Fruit fly (Drosophila melanogaster) whole organism, prepupa: ENCODE data around the gene ohgt.

Experiments used
- Blimp-1 ChIP-seq: fragments of 200-800 bp; sonication (Bioruptor generic); optimal IDR thresholded peaks from 3 replicates; lab custom pipeline; 2017; ENCODE audit warnings: missing biosample characterization, missing genetic modification characterization, mild to moderate bottlenecking, moderate library complexity, missing genetic modification reagents
- CG10631 ChIP-seq: fragments of 200-800 bp; sonication (Bioruptor generic); optimal IDR thresholded peaks from 2 replicates; lab custom pipeline; 2016; ENCODE audit warnings: missing biosample characterization, missing genetic modification characterization
- CG11294 ChIP-seq: fragments of 200-800 bp; sonication (Bioruptor generic); IDR thresholded peaks from 2 replicates; pipeline ENCODE4 v1.3.6; 2022; ENCODE audit warnings: missing biosample characterization, missing genetic modification characterization
- CG11762 ChIP-seq: fragments of 200-800 bp; sonication (Bioruptor generic); optimal IDR thresholded peaks from 3 replicates; lab custom pipeline; 2016; ENCODE audit warnings: missing biosample characterization, missing genetic modification characterization; ENCODE audit not compliant: insufficient read depth
- CG11902 ChIP-seq: fragments of 200-800 bp; sonication (Bioruptor generic); optimal IDR thresholded peaks from 3 replicates; lab custom pipeline; 2016; ENCODE audit warnings: missing biosample characterization, missing genetic modification characterization
- CG15336 ChIP-seq: fragments of 200-800 bp; sonication (Bioruptor generic); IDR thresholded peaks from 2 replicates; pipeline ENCODE4 v1.3.6; 2022; ENCODE audit warnings: missing biosample characterization, missing genetic modification characterization
- CG16779 ChIP-seq: fragments of 200-800 bp; sonication (Bioruptor generic); optimal IDR thresholded peaks from 3 replicates; lab custom pipeline; 2017; ENCODE audit warnings: missing biosample characterization, mild to moderate bottlenecking, missing genetic modification characterization
- CG3032 ChIP-seq: fragments of 200-800 bp; optimal IDR thresholded peaks from 2 replicates; lab custom pipeline; 2019; ENCODE audit warnings: missing biosample characterization, mild to moderate bottlenecking, missing genetic modification characterization, moderate library complexity
- CG32006 ChIP-seq: fragments of 200-800 bp; sonication (Bioruptor generic); optimal IDR thresholded peaks from 3 replicates; lab custom pipeline; 2017; ENCODE audit warnings: missing biosample characterization, mild to moderate bottlenecking, missing genetic modification characterization
- CG4318 ChIP-seq: fragments of 200-800 bp; sonication (Bioruptor generic); optimal IDR thresholded peaks from 3 replicates; lab custom pipeline; 2017; ENCODE audit warnings: missing biosample characterization, mild to moderate bottlenecking, missing genetic modification characterization
- CG6163 ChIP-seq: fragments of 200-800 bp; sonication (Bioruptor generic); IDR thresholded peaks from 3 replicates; pipeline ENCODE4 v1.3.6; 2022; ENCODE audit warnings: missing biosample characterization, missing genetic modification characterization
- CG6792 ChIP-seq: fragments of 200-800 bp; sonication (Bioruptor generic); optimal IDR thresholded peaks from 3 replicates; lab custom pipeline; 2016; ENCODE audit warnings: missing biosample characterization, missing genetic modification characterization
- CG6808 ChIP-seq: fragments of 200-800 bp; sonication (Bioruptor generic); optimal IDR thresholded peaks from 3 replicates; lab custom pipeline; 2017; ENCODE audit warnings: missing biosample characterization, missing genetic modification characterization, mild to moderate bottlenecking, moderate library complexity, missing genetic modification reagents
- CG7368 ChIP-seq: fragments of 200-800 bp; sonication (Bioruptor generic); optimal IDR thresholded peaks from 3 replicates; lab custom pipeline; 2016; ENCODE audit warnings: missing biosample characterization, missing genetic modification characterization
- CG8319 ChIP-seq: fragments of 200-800 bp; sonication (Bioruptor generic); optimal IDR thresholded peaks from 3 replicates; lab custom pipeline; 2016; ENCODE audit warnings: missing biosample characterization, missing genetic modification characterization
- CG8632 ChIP-seq: fragments of 200-800 bp; sonication (Bioruptor generic); optimal IDR thresholded peaks from 3 replicates; lab custom pipeline; 2016; ENCODE audit warnings: missing biosample characterization, missing genetic modification characterization
- Eip75B ChIP-seq: fragments of 200-800 bp; sonication (Bioruptor generic); optimal IDR thresholded peaks from 3 replicates; lab custom pipeline; 2016; ENCODE audit warnings: missing biosample characterization, missing genetic modification characterization
- Eip78C ChIP-seq: fragments of 200-800 bp; sonication (Bioruptor generic); peaks from one replicate; lab custom pipeline; 2016; ENCODE audit warnings: missing biosample characterization, missing genetic modification characterization
- Eip93F ChIP-seq: fragments of 200-800 bp; sonication (Bioruptor generic); optimal IDR thresholded peaks from 2 replicates; lab custom pipeline; 2016; ENCODE audit warnings: missing biosample characterization, mild to moderate bottlenecking, missing genetic modification characterization
- Ets96B ChIP-seq: fragments of 200-800 bp; optimal IDR thresholded peaks from 2 replicates; lab custom pipeline; 2019; ENCODE audit warnings: missing biosample characterization, mild to moderate bottlenecking, missing genetic modification characterization, moderate library complexity
- Gug ChIP-seq: fragments of 200-800 bp; sonication (Bioruptor generic); IDR thresholded peaks from 2 replicates; pipeline ENCODE4 v1.3.6; 2022; ENCODE audit warnings: missing biosample characterization, missing genetic modification characterization
- Hr38 ChIP-seq: sonication (Bioruptor generic); optimal IDR thresholded peaks from 2 replicates; lab custom pipeline; 2016; ENCODE audit warnings: missing biosample characterization, missing genetic modification characterization
- Lpt ChIP-seq: fragments of 200-800 bp; sonication (Bioruptor generic); optimal IDR thresholded peaks from 3 replicates; lab custom pipeline; 2016; ENCODE audit warnings: missing biosample characterization, missing genetic modification characterization
- Met ChIP-seq: fragments of 200-800 bp; sonication (Bioruptor generic); optimal IDR thresholded peaks from 3 replicates; lab custom pipeline; 2016; ENCODE audit warnings: missing biosample characterization, missing genetic modification characterization
- OdsH ChIP-seq: fragments of 200-800 bp; sonication (Bioruptor generic); optimal IDR thresholded peaks from 3 replicates; lab custom pipeline; 2016; ENCODE audit warnings: missing biosample characterization, missing genetic modification characterization
- Sox102F ChIP-seq: fragments of 200-800 bp; sonication (Bioruptor generic); optimal IDR thresholded peaks from 2 replicates; lab custom pipeline; 2016; ENCODE audit warnings: missing biosample characterization, mild to moderate bottlenecking, missing genetic modification characterization
- achi ChIP-seq: fragments of 200-800 bp; sonication (Bioruptor generic); optimal IDR thresholded peaks from 3 replicates; lab custom pipeline; 2016; ENCODE audit warnings: missing biosample characterization, missing genetic modification characterization
- cyc ChIP-seq: fragments of 200-800 bp; sonication (Bioruptor generic); optimal IDR thresholded peaks from 3 replicates; lab custom pipeline; 2016; ENCODE audit warnings: missing biosample characterization, missing genetic modification characterization
- dac ChIP-seq: fragments of 200-800 bp; sonication (Bioruptor generic); optimal IDR thresholded peaks from 2 replicates; lab custom pipeline; 2017; ENCODE audit warnings: missing biosample characterization, mild to moderate bottlenecking, missing genetic modification characterization
- dsx ChIP-seq: fragments of 200-800 bp; optimal IDR thresholded peaks from 3 replicates; lab custom pipeline; 2019; ENCODE audit warnings: missing biosample characterization, mild to moderate bottlenecking, missing genetic modification characterization, moderate library complexity; ENCODE audit not compliant: poor library complexity, severe bottlenecking
- eg ChIP-seq: fragments of 200-800 bp; sonication (Bioruptor generic); IDR thresholded peaks from 3 replicates; pipeline ENCODE4 v1.3.6; 2022; ENCODE audit warnings: missing biosample characterization, missing genetic modification characterization
- esn ChIP-seq: fragments of 200-800 bp; sonication (Bioruptor generic); optimal IDR thresholded peaks from 2 replicates; lab custom pipeline; 2016; ENCODE audit warnings: missing biosample characterization, mild to moderate bottlenecking, missing genetic modification characterization, moderate library complexity
- fd59A ChIP-seq: fragments of 200-800 bp; sonication (Bioruptor generic); optimal IDR thresholded peaks from 2 replicates; lab custom pipeline; 2017; ENCODE audit warnings: missing biosample characterization, mild to moderate bottlenecking, missing genetic modification characterization, missing genetic modification reagents
- fkh ChIP-seq: fragments of 200-800 bp; sonication (Bioruptor generic); optimal IDR thresholded peaks from 3 replicates; lab custom pipeline; 2017; ENCODE audit warnings: missing biosample characterization, mild to moderate bottlenecking, missing genetic modification characterization, moderate library complexity
- lz ChIP-seq: fragments of 200-800 bp; sonication (Bioruptor generic); optimal IDR thresholded peaks from 3 replicates; lab custom pipeline; 2016; ENCODE audit warnings: missing biosample characterization, missing genetic modification characterization
- net ChIP-seq: fragments of 200-800 bp; sonication (Bioruptor generic); optimal IDR thresholded peaks from 3 replicates; lab custom pipeline; 2016; ENCODE audit warnings: missing biosample characterization, missing genetic modification characterization
- pdm3 ChIP-seq: fragments of 200-800 bp; sonication (Bioruptor generic); optimal IDR thresholded peaks from 3 replicates; lab custom pipeline; 2016; ENCODE audit warnings: missing biosample characterization, missing genetic modification characterization
- salr ChIP-seq, 2 experiments: fragments of 200-800 bp; sonication (Bioruptor generic); optimal IDR thresholded peaks; 3 replicates each; lab custom pipeline; 2016 to 2018; ENCODE audit warnings: missing biosample characterization in 2 of 2, missing genetic modification characterization in 2 of 2, mild to moderate bottlenecking in 1 of 2
- ss ChIP-seq, 2 experiments: fragments of 200-800 bp; sonication (Bioruptor generic); optimal IDR thresholded peaks; 2 replicates in 1 of 2; 3 replicates in 1 of 2; lab custom pipeline; 2017 to 2018; ENCODE audit warnings: mild to moderate bottlenecking in 2 of 2, missing biosample characterization in 2 of 2, missing genetic modification characterization in 2 of 2, moderate library complexity in 1 of 2
- svp ChIP-seq: fragments of 200-800 bp; sonication (Bioruptor generic); peaks from one replicate; lab custom pipeline; 2016; ENCODE audit warnings: missing biosample characterization, missing genetic modification characterization
- topi ChIP-seq: fragments of 200-800 bp; sonication (Bioruptor generic); optimal IDR thresholded peaks from 3 replicates; lab custom pipeline; 2016; ENCODE audit warnings: missing biosample characterization, missing genetic modification characterization
- vri ChIP-seq: fragments of 200-800 bp; sonication (Bioruptor generic); optimal IDR thresholded peaks from 3 replicates; lab custom pipeline; 2016; ENCODE audit warnings: missing biosample characterization, mild to moderate bottlenecking, missing genetic modification characterization

ohgt gene

dm6 chr3R:10082549-10083075, 33.6 kb downstream of the ohgt start (continued):
- TF ChIP-seq fkh (GFP tag; lab: Kevin White, UChicago): no peak
- TF ChIP-seq CG4318 (GFP tag; lab: Kevin White, UChicago): peak; percentile 37
- TF ChIP-seq CG8632 (GFP tag; lab: Kevin White, UChicago): peak; percentile 83
- TF ChIP-seq CG6808 (GFP tag; lab: Kevin White, UChicago): peak; percentile 91
- TF ChIP-seq Sox102F (GFP tag; lab: Kevin White, UChicago): peak; percentile 63
- no peak for TF ChIP-seq dac (GFP tag; lab: Kevin White, UChicago)
- TF ChIP-seq CG11902: peak; percentile 73
- peak; percentile 77 for TF ChIP-seq lz (GFP tag; lab: Kevin White, UChicago)
- TF ChIP-seq dsx (GFP tag; lab: Kevin White, UChicago): peak; percentile 90
- TF ChIP-seq Blimp-1 (GFP tag; lab: Kevin White, UChicago): peak; percentile 67
- peak; percentile 83 for TF ChIP-seq CG6792 (GFP tag; lab: Kevin White, UChicago)
- peak; percentile 87 for TF ChIP-seq pdm3
- TF ChIP-seq CG32006 (GFP tag; lab: Kevin White, UChicago): peak; percentile 66
- TF ChIP-seq CG7368 (GFP tag; lab: Kevin White, UChicago): peak; percentile 71
- TF ChIP-seq CG16779 (tag; lab: Kevin White, UChicago): peak; percentile 65
- TF ChIP-seq Gug (GFP tag; lab: Robert Waterston, UW): peak; percentile 65
- TF ChIP-seq fd59A (GFP tag; lab: Kevin White, UChicago): peak; percentile 93
- peak; percentile 84 for TF ChIP-seq OdsH (GFP tag; lab: Kevin White, UChicago)
- TF ChIP-seq Lpt (GFP tag; lab: Kevin White, UChicago): peak; percentile 46
- peak; percentile 67; the same call in 2 of the 3 replicates for TF ChIP-seq eg (GFP tag; lab: Robert Waterston, UW)

DNA sequence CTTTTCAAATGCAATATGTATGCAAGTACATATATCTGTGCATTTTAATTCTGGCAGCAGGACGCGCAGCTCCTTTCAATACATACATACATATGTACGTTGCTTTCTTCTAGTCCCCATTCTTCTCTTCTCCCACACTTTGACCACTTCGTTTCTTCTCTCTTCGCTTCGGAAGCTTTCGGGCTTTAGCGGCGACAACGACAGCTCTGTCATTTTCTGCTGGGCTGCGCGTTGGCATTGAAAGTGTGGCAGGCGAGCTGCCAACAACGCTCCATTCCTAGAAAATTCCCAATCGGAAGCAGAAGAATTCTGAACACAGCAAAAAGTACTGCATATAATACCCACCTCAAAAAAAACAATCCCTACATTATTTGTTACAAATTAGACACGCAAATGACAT, 34.1 kb downstream of the ohgt start:
- TF ChIP-seq Eip78C (GFP tag; lab: Kevin White, UChicago): peak; percentile 56
- peak; percentile 37 for TF ChIP-seq vri (GFP tag; lab: Kevin White, UChicago)
- TF ChIP-seq CG7368 (GFP tag; lab: Kevin White, UChicago): no peak

DNA sequence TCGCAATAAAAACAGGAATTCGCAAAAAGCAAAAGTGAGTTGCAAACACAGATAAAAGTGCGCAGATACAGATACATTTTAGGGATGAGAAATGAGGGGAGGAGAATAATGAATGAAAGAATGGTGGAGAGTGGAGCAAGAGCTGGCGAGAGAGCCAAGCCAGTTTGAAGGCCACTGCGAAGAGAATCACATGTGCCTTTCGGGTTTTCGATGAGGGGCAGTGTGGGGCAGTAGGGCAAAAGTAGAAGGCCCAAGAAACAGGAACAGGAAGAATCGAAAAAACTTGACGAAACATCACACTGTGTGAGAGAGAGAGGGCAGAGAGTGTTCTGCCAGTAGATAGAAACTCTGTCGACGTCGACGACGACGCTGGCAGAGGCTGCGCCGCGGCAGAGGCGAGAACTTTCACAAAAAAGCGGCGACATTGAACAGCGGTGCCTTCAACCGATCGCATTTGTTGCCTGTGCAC, 35.2 kb downstream of the ohgt start:
- peak; percentile 62 for TF ChIP-seq dsx (GFP tag; lab: Kevin White, UChicago)
- no peak for TF ChIP-seq Hr38 (GFP tag; lab: Kevin White, UChicago)
- TF ChIP-seq pdm3: no peak
- no peak for TF ChIP-seq svp (GFP tag; lab: Kevin White, UChicago)
- TF ChIP-seq cyc (GFP tag; lab: Kevin White, UChicago): no peak
- peak; percentile 52; the same call in 2 of the 3 replicates for TF ChIP-seq CG6163 (GFP tag; lab: Robert Waterston, UW)
- peak; percentile 33 to 62 for TF ChIP-seq ss (GFP tag; optimal IDR thresholded peaks at IDR 0.05; lab: Kevin White, UChicago)
- TF ChIP-seq eg (GFP tag; lab: Robert Waterston, UW): no peak
- no peak for TF ChIP-seq CG7368 (GFP tag; lab: Kevin White, UChicago)
- no peak for TF ChIP-seq esn (GFP tag; lab: Kevin White, UChicago)
- TF ChIP-seq Ets96B (tag; lab: Kevin White, UChicago): peak; percentile 12
- TF ChIP-seq CG8319 (GFP tag; lab: Kevin White, UChicago): no peak
- TF ChIP-seq CG3032: peak; percentile 14
- no peak for TF ChIP-seq topi (GFP tag; lab: Kevin White, UChicago)
- TF ChIP-seq CG15336 (GFP tag; lab: Robert Waterston, UW): no peak
- peak; percentile 30 for TF ChIP-seq Blimp-1 (GFP tag; lab: Kevin White, UChicago)
- TF ChIP-seq CG8632 (GFP tag; lab: Kevin White, UChicago): no peak
- TF ChIP-seq CG11294 (GFP tag; lab: Robert Waterston, UW): no peak
- no peak for TF ChIP-seq CG10631 (GFP tag; lab: Kevin White, UChicago)
- TF ChIP-seq CG11762 (GFP tag; lab: Kevin White, UChicago): no peak
- peak in 1 of 2 experiments; percentile 9 for TF ChIP-seq salr (GFP tag; optimal IDR thresholded peaks at IDR 0.05; lab: Kevin White, UChicago)
- TF ChIP-seq Eip75B (GFP tag; lab: Kevin White, UChicago): peak; percentile 50
- TF ChIP-seq Gug (GFP tag; lab: Robert Waterston, UW): no peak
- TF ChIP-seq fd59A (GFP tag; lab: Kevin White, UChicago): no peak
- TF ChIP-seq achi (GFP tag; lab: Kevin White, UChicago): no peak
- peak; percentile 13 for TF ChIP-seq Eip93F (GFP tag; lab: Kevin White, UChicago)
- no peak for TF ChIP-seq Met (GFP tag; lab: Kevin White, UChicago)
- no peak for TF ChIP-seq CG4318 (GFP tag; lab: Kevin White, UChicago)
- TF ChIP-seq vri (GFP tag; lab: Kevin White, UChicago): peak; percentile 61
- no peak for TF ChIP-seq net (GFP tag; lab: Kevin White, UChicago)
